Worm (Caenorhabditis elegans): ENCODE results near the gene cyp-25A2.
A peak's percentile ranks its signal among the peaks of the same experiment; 100 is the strongest.

The cyp-25A2 gene

ce11 chrIII:3867937-3868929, 33.2 kb downstream of the cyp-25A2 start:
- TF ChIP-seq unc-62 (GFP tag; optimal IDR thresholded peaks at IDR 0.05) (no peak), nhr-76 (tag; optimal IDR thresholded peaks at IDR 0.05) (no peak), ztf-4 (tag; optimal IDR thresholded peaks at IDR 0.05) (no peak), elt-3 (tag; optimal IDR thresholded peaks at IDR 0.05) (no peak), tbx-2 (tag; optimal IDR thresholded peaks at IDR 0.05) (no peak), zag-1 (tag; optimal IDR thresholded peaks at IDR 0.05) (no peak), nhr-23 (tag; optimal IDR thresholded peaks at IDR 0.05) (no peak), eor-1 (tag; optimal IDR thresholded peaks at IDR 0.05) (no peak), nhr-77 (tag; optimal IDR thresholded peaks at IDR 0.05) (no peak), ceh-82 (tag; optimal IDR thresholded peaks at IDR 0.05) (no peak), elt-1 (tag; optimal IDR thresholded peaks at IDR 0.05) (no peak), lin-15B (tag; optimal IDR thresholded peaks at IDR 0.05) (no peak), egl-5 (tag; optimal IDR thresholded peaks at IDR 0.05) (no peak), nhr-67 (tag; optimal IDR thresholded peaks at IDR 0.05) (no peak)

ce11 chrIII:3869292-3869781, 34.3 kb downstream of the cyp-25A2 start:
- TF ChIP-seq nhr-77 (tag; optimal IDR thresholded peaks at IDR 0.05): peak; percentile 74
- TF ChIP-seq tbx-2 (tag; optimal IDR thresholded peaks at IDR 0.05): no peak
- TF ChIP-seq nhr-67 (tag; optimal IDR thresholded peaks at IDR 0.05): no peak
- no peak for TF ChIP-seq ztf-11 (tag; optimal IDR thresholded peaks at IDR 0.05)
- TF ChIP-seq eor-1 (tag; optimal IDR thresholded peaks at IDR 0.05): no peak
- TF ChIP-seq hmg-11 (tag; optimal IDR thresholded peaks at IDR 0.05): no peak
- no peak for TF ChIP-seq egl-5 (tag; optimal IDR thresholded peaks at IDR 0.05)
- no peak for TF ChIP-seq daf-12 (tag; optimal IDR thresholded peaks at IDR 0.05)
- TF ChIP-seq ceh-82 (tag; optimal IDR thresholded peaks at IDR 0.05): peak; percentile 60
- TF ChIP-seq lsy-12 (tag; optimal IDR thresholded peaks at IDR 0.05): peak; percentile 17
- no peak for TF ChIP-seq nfya-1 (tag; optimal IDR thresholded peaks at IDR 0.05; ENCODE audit: insufficient read depth)
- TF ChIP-seq nhr-23 (tag; optimal IDR thresholded peaks at IDR 0.05): peak; percentile 44
- peak; percentile 17 for TF ChIP-seq elt-2 (tag; optimal IDR thresholded peaks at IDR 0.05)
- TF ChIP-seq mdl-1 (tag; optimal IDR thresholded peaks at IDR 0.05): no peak
- no peak for TF ChIP-seq pha-4 (tag; optimal IDR thresholded peaks at IDR 0.05)
- TF ChIP-seq ceh-28 (tag; optimal IDR thresholded peaks at IDR 0.05): peak; percentile 45
- TF ChIP-seq mml-1 (tag; optimal IDR thresholded peaks at IDR 0.05): no peak
- TF ChIP-seq nhr-76 (tag; optimal IDR thresholded peaks at IDR 0.05): no peak
- no peak for TF ChIP-seq zag-1 (tag; optimal IDR thresholded peaks at IDR 0.05)
- TF ChIP-seq nhr-25 (tag; optimal IDR thresholded peaks at IDR 0.05): peak; percentile 52
- no peak for TF ChIP-seq sea-2 (GFP tag; optimal IDR thresholded peaks at IDR 0.05)
- peak; percentile 45 for TF ChIP-seq R02D3.7 (tag; optimal IDR thresholded peaks at IDR 0.05)
- peak; percentile 75 for TF ChIP-seq aly-2 (tag; optimal IDR thresholded peaks at IDR 0.05)

ce11 chrIII:3871763-3872486, 36.9 kb downstream of the cyp-25A2 start:
- TF ChIP-seq elt-2 (tag; optimal IDR thresholded peaks at IDR 0.05) (peak; percentile 34), pqm-1 (tag; optimal IDR thresholded peaks at IDR 0.05) (peak; percentile 13), mml-1 (tag; optimal IDR thresholded peaks at IDR 0.05) (no peak)

ce11 chrIII:3872978-3873377, 38.0 kb downstream of the cyp-25A2 start:
- TF ChIP-seq daf-12 (tag; optimal IDR thresholded peaks at IDR 0.05) (no peak), ztf-11 (tag; optimal IDR thresholded peaks at IDR 0.05) (no peak), zag-1 (tag; optimal IDR thresholded peaks at IDR 0.05) (no peak), R02D3.7 (tag; optimal IDR thresholded peaks at IDR 0.05) (no peak), nhr-43 (tag; optimal IDR thresholded peaks at IDR 0.05; ENCODE audit: poor library complexity, severe bottlenecking) (no peak), skn-1 (tag; optimal IDR thresholded peaks at IDR 0.05) (no peak)
